Fruit fly (Drosophila melanogaster): ENCODE data around the gene pins.

Gene pins

DNA sequence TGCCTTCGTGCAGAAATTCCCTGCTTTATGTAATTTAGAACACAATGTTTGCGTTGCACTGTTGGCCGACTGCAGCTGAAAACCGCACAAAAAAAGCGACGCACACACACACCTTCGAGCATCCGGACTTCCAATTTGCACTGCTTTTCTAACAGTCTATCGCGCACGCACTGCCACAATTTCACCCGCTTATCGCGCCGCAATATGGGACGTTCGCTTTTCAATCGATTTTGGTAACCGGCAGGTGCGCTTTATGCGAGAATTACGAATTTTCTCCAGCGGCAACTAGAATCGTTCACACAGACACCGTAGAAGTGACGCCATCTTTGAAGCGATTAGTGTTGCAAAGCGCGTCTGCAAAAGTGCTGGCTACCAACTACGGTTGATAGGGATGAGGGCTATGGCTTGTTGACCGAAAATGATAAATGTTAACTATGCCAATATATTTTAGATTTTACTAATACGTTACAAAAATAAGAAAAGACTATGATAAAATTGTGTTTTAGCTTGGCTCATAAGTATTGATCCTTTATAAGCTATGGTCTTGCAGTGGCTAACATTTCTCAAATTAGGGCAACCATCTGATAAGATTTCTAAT is 651 bp upstream of the pins start, which contains the start of gene wdb (continued):
- peak; percentile 27 for TF ChIP-seq tx (GFP tag; optimal IDR thresholded peaks at IDR 0.05)
- peak; percentile 52 for TF ChIP-seq vfl (GFP tag; optimal IDR thresholded peaks at IDR 0.05)
- peak; percentile 34 for TF ChIP-seq CG10209 (GFP tag; optimal IDR thresholded peaks at IDR 0.05)
- peak; percentile 17 for TF ChIP-seq Bdp1 (GFP tag; optimal IDR thresholded peaks at IDR 0.05)
- no peak for TF ChIP-seq CG1024 (GFP tag; IDR thresholded peaks at IDR 0.05)
- no peak for TF ChIP-seq lab (GFP tag; optimal IDR thresholded peaks at IDR 0.05)
- peak; percentile 74 for TF ChIP-seq CG4617 (GFP tag; optimal IDR thresholded peaks at IDR 0.05; ENCODE audit: borderline replicate concordance)
- no peak for TF ChIP-seq MTF-1 (GFP tag; optimal IDR thresholded peaks at IDR 0.05; ENCODE audit: borderline replicate concordance)
- TF ChIP-seq sob (GFP tag; IDR thresholded peaks at IDR 0.05): no peak
- peak; percentile 36 for TF ChIP-seq mirr (GFP tag; optimal IDR thresholded peaks at IDR 0.05)
- no peak for TF ChIP-seq dysf (GFP tag; IDR thresholded peaks at IDR 0.05)
- TF ChIP-seq toy (GFP tag; IDR thresholded peaks at IDR 0.05): no peak
- peak; percentile 24 for TF ChIP-seq Six4 (GFP tag; optimal IDR thresholded peaks at IDR 0.05)
- peak; percentile 43 for TF ChIP-seq CG7786 (GFP tag; optimal IDR thresholded peaks at IDR 0.05)
- TF ChIP-seq p53 (GFP tag; optimal IDR thresholded peaks at IDR 0.05): peak; percentile 30
- peak; percentile 61 for TF ChIP-seq ind (GFP tag; optimal IDR thresholded peaks at IDR 0.05)
- TF ChIP-seq CG15601 (tag; optimal IDR thresholded peaks at IDR 0.05): no peak
- TF ChIP-seq CG12744 (GFP tag; optimal IDR thresholded peaks at IDR 0.05): peak; percentile 56
- TF ChIP-seq cad (GFP tag; optimal IDR thresholded peaks at IDR 0.05): no peak
- no peak for TF ChIP-seq gcm (GFP tag; optimal IDR thresholded peaks at IDR 0.05)
- peak; percentile 43 for TF ChIP-seq CG9437 (GFP tag; optimal IDR thresholded peaks at IDR 0.05)
- TF ChIP-seq sima (GFP tag; optimal IDR thresholded peaks at IDR 0.05): no peak
- TF ChIP-seq Lim3 (GFP tag; IDR thresholded peaks at IDR 0.05): no peak
- peak; percentile 44 for TF ChIP-seq maf-S (GFP tag; optimal IDR thresholded peaks at IDR 0.05)
- TF ChIP-seq so (GFP tag; IDR thresholded peaks at IDR 0.05): no peak
- no peak for TF ChIP-seq CG6813 (GFP tag; optimal IDR thresholded peaks at IDR 0.05)
- no peak for TF ChIP-seq crol (GFP tag; IDR thresholded peaks at IDR 0.05)
- no peak for TF ChIP-seq CG17612 (GFP tag; IDR thresholded peaks at IDR 0.05)
- TF ChIP-seq Bteb2 (GFP tag; optimal IDR thresholded peaks at IDR 0.05): peak; percentile 46
- no peak for TF ChIP-seq amos (GFP tag; IDR thresholded peaks at IDR 0.05; ENCODE audit: partially characterized antibody)
- TF ChIP-seq CG8281 (tag; optimal IDR thresholded peaks at IDR 0.05): no peak
- TF ChIP-seq Ravus (GFP tag; IDR thresholded peaks at IDR 0.05): no peak
- TF ChIP-seq CG31441 (GFP tag; IDR thresholded peaks at IDR 0.05): no peak
- peak; percentile 51 for TF ChIP-seq Meics (GFP tag; optimal IDR thresholded peaks at IDR 0.05)
- peak; percentile 93 for TF ChIP-seq Med (GFP tag)
- TF ChIP-seq CG10959 (GFP tag; IDR thresholded peaks at IDR 0.05): no peak
- TF ChIP-seq GATAe (GFP tag; conservative IDR thresholded peaks at IDR 0.05): no peak
- TF ChIP-seq Drgx (GFP tag; IDR thresholded peaks at IDR 0.05): no peak
- TF ChIP-seq CG15514 (GFP tag; optimal IDR thresholded peaks at IDR 0.05): peak; percentile 16
- TF ChIP-seq bowl (GFP tag; IDR thresholded peaks at IDR 0.05): no peak
- TF ChIP-seq Max (GFP tag; optimal IDR thresholded peaks at IDR 0.05): no peak
- TF ChIP-seq Hr3 (GFP tag; optimal IDR thresholded peaks at IDR 0.05): peak; percentile 24
- TF ChIP-seq CG30431 (GFP tag; optimal IDR thresholded peaks at IDR 0.05): peak; percentile 24
- no peak for TF ChIP-seq HLH4C (GFP tag; IDR thresholded peaks at IDR 0.05; ENCODE audit: partially characterized antibody)
- TF ChIP-seq Pdp1 (GFP tag; optimal IDR thresholded peaks at IDR 0.05): peak; percentile 32 to 70
- peak; percentile 47 for TF ChIP-seq CG12391 (tag; optimal IDR thresholded peaks at IDR 0.05)
- no peak for TF ChIP-seq sqz (GFP tag; optimal IDR thresholded peaks at IDR 0.05)
- TF ChIP-seq CG3281 (GFP tag; optimal IDR thresholded peaks at IDR 0.05): no peak
- peak; percentile 88 for TF ChIP-seq Sry-β (GFP tag; optimal IDR thresholded peaks at IDR 0.05)
- TF ChIP-seq CG12071 (GFP tag; optimal IDR thresholded peaks at IDR 0.05): no peak
- no peak for TF ChIP-seq CG18262 (tag; optimal IDR thresholded peaks at IDR 0.05)

All from whole organism, embryonic.